Fruit fly (Drosophila melanogaster): ENCODE results near the gene CG4887.

dm6 chr2L:1123078-1123818 lies 49.6 kb upstream of the CG4887 start:
- TF ChIP-seq h (optimal IDR thresholded peaks at IDR 0.05) (no peak), Myc (optimal IDR thresholded peaks at IDR 0.05) (no peak), Sin3A (optimal IDR thresholded peaks at IDR 0.05) (no peak)

All from Kc167 (cell line).